Fruit fly (Drosophila melanogaster): ENCODE data around the gene t.

The t gene

dm6 chrX:9196362-9196761 lies 26.7 kb downstream of the t start, which contains the start of gene CG12118 (continued):
- TF ChIP-seq stc (GFP tag; IDR thresholded peaks at IDR 0.05) (peak; percentile 66; the same call in 1 of the 2 replicates), gcm2 (GFP tag; optimal IDR thresholded peaks at IDR 0.05) (peak; percentile 13), CG3995 (GFP tag; optimal IDR thresholded peaks at IDR 0.05) (peak; percentile 21), Mes4 (GFP tag; optimal IDR thresholded peaks at IDR 0.05) (no peak), trem (tag; optimal IDR thresholded peaks at IDR 0.05) (peak; percentile 73), jumu (GFP tag; optimal IDR thresholded peaks at IDR 0.05) (no peak), Stat92E (GFP tag; optimal IDR thresholded peaks at IDR 0.05) (no peak), CG17802 (tag; optimal IDR thresholded peaks at IDR 0.05) (peak; percentile 25), Spps (tag; optimal IDR thresholded peaks at IDR 0.05) (peak; percentile 67), Bteb2 (GFP tag; optimal IDR thresholded peaks at IDR 0.05) (peak; percentile 76), dpn (GFP tag; optimal IDR thresholded peaks at IDR 0.05) (peak; percentile 21 to 88), CG4854 (GFP tag; optimal IDR thresholded peaks at IDR 0.05) (peak; percentile 55), CG18619 (GFP tag; optimal IDR thresholded peaks at IDR 0.05) (peak; percentile 57), pros (GFP tag; optimal IDR thresholded peaks at IDR 0.05) (no peak), CG12299 (tag; optimal IDR thresholded peaks at IDR 0.05) (peak; percentile 51), yki (optimal IDR thresholded peaks at IDR 0.05) (no peak), CG1529 (GFP tag; optimal IDR thresholded peaks at IDR 0.05) (peak; percentile 40), CG1603 (tag; optimal IDR thresholded peaks at IDR 0.05) (peak; percentile 35), cg (GFP tag; optimal IDR thresholded peaks at IDR 0.05) (no peak), dati (GFP tag; IDR thresholded peaks at IDR 0.05) (no peak), CG31441 (GFP tag; IDR thresholded peaks at IDR 0.05) (peak; percentile 72), Myb (GFP tag; optimal IDR thresholded peaks at IDR 0.05) (peak; percentile 30), tll (GFP tag; optimal IDR thresholded peaks at IDR 0.05) (no peak), croc (GFP tag; conservative IDR thresholded peaks at IDR 0.05) (peak; percentile 39; the same call in 2 of the 3 replicates), Adf1 (GFP tag; IDR thresholded peaks at IDR 0.05) (peak; percentile 62), NC2α (GFP tag; optimal IDR thresholded peaks at IDR 0.05) (no peak), luna (GFP tag; optimal IDR thresholded peaks at IDR 0.05) (no peak), HLHmδ (GFP tag; optimal IDR thresholded peaks at IDR 0.05) (no peak), CG12236 (GFP tag; optimal IDR thresholded peaks at IDR 0.05) (no peak), sc (optimal IDR thresholded peaks at IDR 0.05) (no peak), sc (GFP tag; optimal IDR thresholded peaks at IDR 0.05) (peak; percentile 46), CG8388 (GFP tag; optimal IDR thresholded peaks at IDR 0.05) (peak; percentile 78), lilli (GFP tag; optimal IDR thresholded peaks at IDR 0.05) (peak; percentile 82), CG2712 (tag; optimal IDR thresholded peaks at IDR 0.05) (peak; percentile 85), CG15696 (tag; optimal IDR thresholded peaks at IDR 0.05) (peak; percentile 62), ken (GFP tag; IDR thresholded peaks at IDR 0.05) (peak; percentile 87), Aef1 (GFP tag; IDR thresholded peaks at IDR 0.05) (peak; percentile 75), nom (GFP tag; optimal IDR thresholded peaks at IDR 0.05) (no peak), MESR4 (GFP tag; optimal IDR thresholded peaks at IDR 0.05) (no peak), pho (GFP tag; optimal IDR thresholded peaks at IDR 0.05) (peak; percentile 56), Ets65A (GFP tag) (peak; percentile 18), crc (GFP tag; optimal IDR thresholded peaks at IDR 0.05) (no peak), eve (GFP tag; optimal IDR thresholded peaks at IDR 0.05) (no peak), lmd (GFP tag; IDR thresholded peaks at IDR 0.05) (peak; percentile 68), abd-A (tag; optimal IDR thresholded peaks at IDR 0.05) (no peak), Hr3 (GFP tag; optimal IDR thresholded peaks at IDR 0.05) (peak; percentile 84), CG31365 (tag; optimal IDR thresholded peaks at IDR 0.05) (no peak), CG6791 (GFP tag; IDR thresholded peaks at IDR 0.05; ENCODE audit: partially characterized antibody) (peak; percentile 82), Hmx (GFP tag; optimal IDR thresholded peaks at IDR 0.05) (no peak), CG6272 (GFP tag; IDR thresholded peaks at IDR 0.05) (peak; percentile 80), usp (GFP tag; optimal IDR thresholded peaks at IDR 0.05) (no peak), phol (tag; optimal IDR thresholded peaks at IDR 0.05) (peak; percentile 81)

Data from whole organism, embryonic.